Fruit fly (Drosophila melanogaster) whole organism, adult: ENCODE results near the gene TwdlX.
A peak's percentile ranks its signal among the peaks of the same experiment; 100 is the strongest.

Experiments
- CG11617 ChIP-seq: fragments of 200-800 bp; sonication (Bioruptor generic); optimal IDR thresholded peaks from 2 replicates; lab custom pipeline; 2017; ENCODE audit warnings: mild to moderate bottlenecking, missing biosample characterization, missing genetic modification reagents, missing genetic modification characterization
- CG12768 ChIP-seq: fragments of 200-800 bp; sonication (Bioruptor generic); optimal IDR thresholded peaks from 2 replicates; lab custom pipeline; 2017; ENCODE audit warnings: missing biosample characterization, missing genetic modification characterization, mild to moderate bottlenecking, moderate library complexity, missing genetic modification reagents
- CG14711 ChIP-seq: fragments of 200-800 bp; sonication (Bioruptor generic); optimal IDR thresholded peaks from 2 replicates; lab custom pipeline; 2018; ENCODE audit warnings: missing biosample characterization, mild to moderate bottlenecking, missing genetic modification characterization, moderate library complexity
- CG1620 ChIP-seq: fragments of 200-800 bp; sonication (Bioruptor generic); optimal IDR thresholded peaks from 2 replicates; lab custom pipeline; 2016; ENCODE audit warnings: missing biosample characterization, missing genetic modification characterization
- CG33017 ChIP-seq: fragments of 200-800 bp; sonication (Bioruptor generic); optimal IDR thresholded peaks from 2 replicates; lab custom pipeline; 2018; ENCODE audit warnings: missing biosample characterization, mild to moderate bottlenecking, missing genetic modification characterization, moderate library complexity
- CG5204 ChIP-seq: fragments of 200-800 bp; sonication (Bioruptor generic); optimal IDR thresholded peaks from 2 replicates; lab custom pipeline; 2016; ENCODE audit warnings: missing biosample characterization, missing genetic modification characterization
- CG7045 ChIP-seq: fragments of 200-800 bp; sonication (Bioruptor generic); optimal IDR thresholded peaks from 2 replicates; lab custom pipeline; 2017; ENCODE audit warnings: missing biosample characterization, mild to moderate bottlenecking, missing genetic modification characterization
- CG7101 ChIP-seq: fragments of 200-800 bp; sonication (Bioruptor generic); optimal IDR thresholded peaks from 2 replicates; lab custom pipeline; 2018; ENCODE audit warnings: missing biosample characterization, mild to moderate bottlenecking, missing genetic modification characterization, moderate library complexity
- Clk ChIP-seq: fragments of 200-800 bp; sonication (Bioruptor generic); optimal IDR thresholded peaks from 2 replicates; lab custom pipeline; 2017; ENCODE audit warnings: missing biosample characterization, missing genetic modification characterization
- Crg-1 ChIP-seq: fragments of 200-800 bp; sonication (Bioruptor generic); optimal IDR thresholded peaks from 2 replicates; lab custom pipeline; 2016; ENCODE audit warnings: missing biosample characterization, missing genetic modification characterization
- Hr96 ChIP-seq: fragments of 200-800 bp; sonication (Bioruptor generic); optimal IDR thresholded peaks from 2 replicates; lab custom pipeline; 2016; ENCODE audit warnings: missing biosample characterization, missing genetic modification characterization
- Mnt ChIP-seq: fragments of 200-800 bp; sonication (Bioruptor generic); optimal IDR thresholded peaks from 2 replicates; lab custom pipeline; 2016; ENCODE audit warnings: missing biosample characterization, mild to moderate bottlenecking, missing genetic modification characterization
- bab1 ChIP-seq: fragments of 200-800 bp; sonication (Bioruptor generic); optimal IDR thresholded peaks from 3 replicates; lab custom pipeline; 2019; ENCODE audit warnings: missing biosample characterization, mild to moderate bottlenecking, missing genetic modification characterization, moderate library complexity
- cic ChIP-seq: fragments of 200-800 bp; sonication (Bioruptor generic); optimal IDR thresholded peaks from 2 replicates; lab custom pipeline; 2017; ENCODE audit warnings: missing biosample characterization, mild to moderate bottlenecking, missing genetic modification characterization, moderate library complexity
- cnc ChIP-seq, 2 experiments: fragments of >200 bp; optimal IDR thresholded peaks; 2 replicates each; lab custom pipeline; 2017
- kay ChIP-seq: fragments of 200-800 bp; sonication (Bioruptor generic); peaks from one replicate; lab custom pipeline; 2016; ENCODE audit warnings: missing biosample characterization, missing genetic modification characterization, borderline replicate concordance
- ovo ChIP-seq: fragments of 200-800 bp; sonication (Bioruptor generic); optimal IDR thresholded peaks from 2 replicates; lab custom pipeline; 2016; ENCODE audit warnings: missing biosample characterization, missing genetic modification characterization
- pad ChIP-seq: fragments of 200-800 bp; sonication (Bioruptor generic); optimal IDR thresholded peaks from 3 replicates; lab custom pipeline; 2017; ENCODE audit warnings: missing biosample characterization, missing genetic modification characterization, mild to moderate bottlenecking, moderate library complexity, missing genetic modification reagents
- tj ChIP-seq: fragments of 200-800 bp; sonication (Bioruptor generic); optimal IDR thresholded peaks from 3 replicates; lab custom pipeline; 2017; ENCODE audit warnings: missing biosample characterization, mild to moderate bottlenecking, missing genetic modification characterization, moderate library complexity
- toe ChIP-seq: fragments of 200-800 bp; sonication (Bioruptor generic); optimal IDR thresholded peaks from 2 replicates; lab custom pipeline; 2016; ENCODE audit warnings: missing biosample characterization, missing genetic modification characterization

Gene TwdlX

dm6 chrX:16695658-16696181 lies 35.2 kb upstream of the TwdlX start, which contains the start of gene CG4678:
CG4678 (plus strand) TSS chrX:16696131.
- TF ChIP-seq CG1620 (peak; percentile 31), bab1 (GFP tag; lab: Kevin White, UChicago) (peak; percentile 9), CG33017 (tag; lab: Kevin White, UChicago) (no peak)

dm6 chrX:16696614-16697519 lies 34.0 kb upstream of the TwdlX start:
- TF ChIP-seq toe (GFP tag; lab: Kevin White, UChicago) (no peak), bab1 (GFP tag; lab: Kevin White, UChicago) (no peak), CG7101 (tag; lab: Kevin White, UChicago) (no peak), cnc (optimal IDR thresholded peaks at IDR 0.05; lab: Kevin White, UChicago) (no peak), CG33017 (tag; lab: Kevin White, UChicago) (no peak), CG12768 (GFP tag; lab: Kevin White, UChicago) (no peak)

dm6 chrX:16697882-16698571 lies 32.9 kb upstream of the TwdlX start:
- TF ChIP-seq pad (GFP tag; lab: Kevin White, UChicago) (no peak), CG7101 (tag; lab: Kevin White, UChicago) (no peak), CG5204 (GFP tag; lab: Kevin White, UChicago) (no peak), CG12768 (GFP tag; lab: Kevin White, UChicago) (no peak), CG14711 (no peak), bab1 (GFP tag; lab: Kevin White, UChicago) (no peak), ovo (GFP tag; lab: Kevin White, UChicago) (no peak), Mnt (no peak), tj (GFP tag; lab: Kevin White, UChicago) (no peak), CG33017 (tag; lab: Kevin White, UChicago) (no peak), cnc (optimal IDR thresholded peaks at IDR 0.05; lab: Kevin White, UChicago) (no peak), Crg-1 (GFP tag; lab: Kevin White, UChicago) (no peak), Clk (GFP tag; lab: Kevin White, UChicago) (no peak), kay (GFP tag; lab: Kevin White, UChicago) (no peak), toe (GFP tag; lab: Kevin White, UChicago) (no peak), Hr96 (GFP tag; lab: Kevin White, UChicago) (no peak), CG11617 (GFP tag; lab: Kevin White, UChicago) (no peak)

dm6 chrX:16700070-16700469 lies 30.8 kb upstream of the TwdlX start, which contains the start of gene CG9676:
CG9676 (minus strand) TSS chrX:16700170.
- no peak for TF ChIP-seq Mnt
- TF ChIP-seq kay (GFP tag; lab: Kevin White, UChicago) = no peak
- no peak for TF ChIP-seq CG11617 (GFP tag; lab: Kevin White, UChicago)
- TF ChIP-seq CG33017 (tag; lab: Kevin White, UChicago) = no peak
- no peak for TF ChIP-seq CG7101 (tag; lab: Kevin White, UChicago)
- no peak for TF ChIP-seq CG14711
- no peak for TF ChIP-seq CG7045 (GFP tag; lab: Kevin White, UChicago)
- TF ChIP-seq Hr96 (GFP tag; lab: Kevin White, UChicago) = no peak

- no peak for TF ChIP-seq CG14711
- peak; percentile 69 for TF ChIP-seq kay (GFP tag; lab: Kevin White, UChicago)
- TF ChIP-seq cic (GFP tag; lab: Kevin White, UChicago) = peak; percentile 41
- no peak for TF ChIP-seq cnc (optimal IDR thresholded peaks at IDR 0.05; lab: Kevin White, UChicago)
- no peak for TF ChIP-seq Crg-1 (GFP tag; lab: Kevin White, UChicago)
- TF ChIP-seq Mnt = peak; percentile 5
- no peak for TF ChIP-seq tj (GFP tag; lab: Kevin White, UChicago)
- no peak for TF ChIP-seq Hr96 (GFP tag; lab: Kevin White, UChicago)
Observed at dm6 chrX:16701941-16702340, 28.9 kb upstream of the TwdlX start, which contains the start of gene sphe. sphe (minus strand) TSS chrX:16701972.

dm6 chrX:16703747-16704146 lies 27.1 kb upstream of the TwdlX start, which contains the start of the genes CG9673 and CG4653:
CG9673 (minus strand) TSS chrX:16703884.
CG4653 (plus strand) TSS chrX:16704081.
- TF ChIP-seq CG33017 (tag; lab: Kevin White, UChicago) (no peak), toe (GFP tag; lab: Kevin White, UChicago) (no peak), CG1620 (no peak), CG12768 (GFP tag; lab: Kevin White, UChicago) (no peak), Crg-1 (GFP tag; lab: Kevin White, UChicago) (no peak), cnc (optimal IDR thresholded peaks at IDR 0.05; lab: Kevin White, UChicago) (no peak), cic (GFP tag; lab: Kevin White, UChicago) (peak; percentile 23), Mnt (peak; percentile 34), CG14711 (no peak), CG11617 (GFP tag; lab: Kevin White, UChicago) (no peak), Hr96 (GFP tag; lab: Kevin White, UChicago) (no peak), tj (GFP tag; lab: Kevin White, UChicago) (no peak), pad (GFP tag; lab: Kevin White, UChicago) (no peak)
